Worm (Caenorhabditis elegans) whole organism, L3 larva: Measurements from ENCODE around the gene egg-1.

Experiments used
- aly-2 ChIP-seq: fragments of 150-350 bp; optimal IDR thresholded peaks from 2 replicates; lab custom pipeline; 2014; ENCODE audit warnings: missing biosample characterization, missing genetic modification characterization
- ama-1 ChIP-seq: fragments of 150-350 bp; optimal IDR thresholded peaks from 2 replicates; lab custom pipeline; 2018
- egl-27 ChIP-seq: sonication (generic microtip); optimal IDR thresholded peaks from 4 replicates; lab custom pipeline; 2017; ENCODE audit warnings: missing biosample characterization, missing genetic modification reagents, missing genetic modification characterization
- fkh-10 ChIP-seq: sonication (generic microtip); optimal IDR thresholded peaks from 2 replicates; lab custom pipeline; 2017; ENCODE audit warnings: missing biosample characterization, missing genetic modification reagents, missing genetic modification characterization
- fkh-2 ChIP-seq: fragments of 150-350 bp; optimal IDR thresholded peaks from 2 replicates; lab custom pipeline; 2014; ENCODE audit warnings: missing biosample characterization, missing genetic modification reagents, missing genetic modification characterization
- mdl-1 ChIP-seq: fragments of 150-350 bp; optimal IDR thresholded peaks from 2 replicates; lab custom pipeline; 2014; ENCODE audit warnings: missing biosample characterization, missing genetic modification characterization
- nhr-12 ChIP-seq: fragments of 150-350 bp; optimal IDR thresholded peaks from 2 replicates; lab custom pipeline; 2014; ENCODE audit warnings: missing biosample characterization, missing genetic modification characterization
- nhr-25 ChIP-seq: sonication (generic microtip); optimal IDR thresholded peaks from 2 replicates; lab custom pipeline; 2017; ENCODE audit warnings: missing biosample characterization, missing genetic modification characterization
- nhr-43 ChIP-seq: sonication (generic microtip); optimal IDR thresholded peaks from 2 replicates; lab custom pipeline; 2016; ENCODE audit warnings: mild to moderate bottlenecking, missing genetic modification characterization, missing compliant biosample characterization; ENCODE audit not compliant: poor library complexity, severe bottlenecking
- pha-4 ChIP-seq: fragments of 150-350 bp; optimal IDR thresholded peaks from 2 replicates; lab custom pipeline; 2014; ENCODE audit warnings: missing biosample characterization, missing genetic modification reagents, missing genetic modification characterization
- sea-2 ChIP-seq: fragments of 150-350 bp; sonication (generic microtip); optimal IDR thresholded peaks from 4 replicates; lab custom pipeline; 2014; ENCODE audit warnings: missing biosample characterization, missing genetic modification reagents, missing genetic modification characterization
- unc-39 ChIP-seq: sonication (generic microtip); optimal IDR thresholded peaks from 4 replicates; lab custom pipeline; 2017; ENCODE audit warnings: missing biosample characterization, missing genetic modification characterization
- unc-62 ChIP-seq: fragments of 150-350 bp; sonication (generic microtip); optimal IDR thresholded peaks from 4 replicates; lab custom pipeline; 2014; ENCODE audit warnings: missing biosample characterization, missing genetic modification reagents, missing genetic modification characterization
- zag-1 ChIP-seq: fragments of 150-350 bp; optimal IDR thresholded peaks from 2 replicates; lab custom pipeline; 2014; ENCODE audit warnings: missing biosample characterization, missing genetic modification characterization

ce11 chrIII:5721488-5721887 lies 6.5 kb upstream of the egg-1 start:
- TF ChIP-seq nhr-43 (tag; lab: Kevin White, UChicago) (no peak), fkh-10 (GFP tag; lab: Kevin White, UChicago) (no peak), nhr-25 (tag; lab: Kevin White, UChicago) (no peak), fkh-2 (tag; lab: Kevin White, UChicago) (no peak), mdl-1 (tag; lab: Kevin White, UChicago) (no peak), aly-2 (tag; lab: Kevin White, UChicago) (no peak), pha-4 (tag; lab: Kevin White, UChicago) (no peak), nhr-12 (tag; lab: Kevin White, UChicago) (no peak), zag-1 (tag; lab: Kevin White, UChicago) (no peak), sea-2 (no peak), egl-27 (tag; lab: Kevin White, UChicago) (no peak), ama-1 (lab: Kevin White, UChicago) (no peak), unc-62 (GFP tag; lab: Kevin White, UChicago) (no peak), unc-39 (no peak)
